Worm (Caenorhabditis elegans) whole organism, L2 larva: ENCODE measurements around the gene irld-7.
A peak's percentile ranks its signal among the peaks of the same experiment; 100 is the strongest.

Experiments
- blmp-1 ChIP-seq: sonication (generic microtip); optimal IDR thresholded peaks from 2 replicates; lab custom pipeline; 2017; ENCODE audit warnings: missing genetic modification characterization, mild to moderate bottlenecking, missing compliant biosample characterization, antibody characterized with exemption, moderate library complexity; ENCODE audit not compliant: insufficient read depth
- dmd-4 ChIP-seq: sonication (generic microtip); optimal IDR thresholded peaks from 2 replicates; lab custom pipeline; 2017; ENCODE audit warnings: missing biosample characterization, missing genetic modification characterization
- egl-27 ChIP-seq: sonication (generic microtip); optimal IDR thresholded peaks from 3 replicates; lab custom pipeline; 2017; ENCODE audit warnings: missing biosample characterization, missing genetic modification reagents, missing genetic modification characterization
- fos-1 ChIP-seq: fragments of 150-350 bp; optimal IDR thresholded peaks from 2 replicates; lab custom pipeline; 2014; ENCODE audit warnings: missing biosample characterization, missing genetic modification characterization
- lin-13 ChIP-seq: fragments of 150-350 bp; optimal IDR thresholded peaks from 2 replicates; lab custom pipeline; 2014; ENCODE audit warnings: missing biosample characterization, missing genetic modification reagents, missing genetic modification characterization
- lin-39 ChIP-seq: fragments of 150-350 bp; optimal IDR thresholded peaks from 2 replicates; lab custom pipeline; 2014; ENCODE audit warnings: missing biosample characterization, missing genetic modification reagents, missing genetic modification characterization
- lsy-2 ChIP-seq, 2 experiments: fragments of 150-350 bp in 1 of 2; sonication (generic microtip) in 1 of 2; optimal IDR thresholded peaks; 2 replicates each; lab custom pipeline; 2014 to 2017; ENCODE audit warnings: missing biosample characterization in 2 of 2, missing genetic modification characterization in 2 of 2
- mab-5 ChIP-seq: fragments of 150-350 bp; optimal IDR thresholded peaks from 2 replicates; lab custom pipeline; 2014; ENCODE audit warnings: missing biosample characterization, missing genetic modification characterization
- nhr-10 ChIP-seq: sonication (generic microtip); optimal IDR thresholded peaks from 2 replicates; lab custom pipeline; 2017; ENCODE audit warnings: missing biosample characterization, missing genetic modification characterization
- nhr-11 ChIP-seq: fragments of 150-350 bp; optimal IDR thresholded peaks from 2 replicates; lab custom pipeline; 2014; ENCODE audit warnings: missing biosample characterization, missing genetic modification characterization
- nhr-21 ChIP-seq: fragments of 150-350 bp; optimal IDR thresholded peaks from 2 replicates; lab custom pipeline; 2014; ENCODE audit warnings: missing biosample characterization, missing genetic modification characterization
- nhr-237 ChIP-seq: fragments of 150-350 bp; optimal IDR thresholded peaks from 2 replicates; lab custom pipeline; 2014; ENCODE audit warnings: missing biosample characterization, missing genetic modification characterization
- nhr-77 ChIP-seq: fragments of 150-350 bp; optimal IDR thresholded peaks from 2 replicates; lab custom pipeline; 2014; ENCODE audit warnings: missing biosample characterization, missing genetic modification characterization
- snpc-4 ChIP-seq: fragments of 150-350 bp; optimal IDR thresholded peaks from 2 replicates; lab custom pipeline; 2014; ENCODE audit warnings: missing biosample characterization, missing genetic modification characterization
- unc-62 ChIP-seq: fragments of 150-350 bp; optimal IDR thresholded peaks from 2 replicates; lab custom pipeline; 2014; ENCODE audit warnings: missing biosample characterization, missing genetic modification reagents, missing genetic modification characterization
- ztf-1 ChIP-seq: fragments of 200-800 bp; sonication (Bioruptor generic); conservative IDR thresholded peaks from 2 replicates; pipeline ENCODE4 v1.3.6; 2022; ENCODE audit warnings: missing genetic modification characterization, missing compliant biosample characterization

Gene irld-7

ce11 chrIV:6631704-6632272 lies 41.6 kb downstream of the irld-7 start, which contains the start of the genes cest-5.1 and C01B10.9 (continued):
- TF ChIP-seq snpc-4 (tag; lab: Kevin White, UChicago) (no peak), egl-27 (no peak), lsy-2 (tag; optimal IDR thresholded peaks at IDR 0.05; lab: Kevin White, UChicago) (peak; percentile 59 to 81), lin-13 (peak; percentile 69), lin-39 (tag; lab: Kevin White, UChicago) (no peak), nhr-10 (no peak), dmd-4 (tag; lab: Kevin White, UChicago) (no peak), ztf-1 (GFP tag; lab: Robert Waterston, UW) (no peak)

ce11 chrIV:6634789-6635188 lies 44.6 kb downstream of the irld-7 start, which contains the start of gene metl-13:
Gene metl-13 (plus strand): TSS chrIV:6635089.
- TF ChIP-seq lin-13 (no peak), blmp-1 (tag; lab: Kevin White, UChicago) (no peak), ztf-1 (GFP tag; lab: Robert Waterston, UW) (no peak), nhr-21 (tag; lab: Kevin White, UChicago) (no peak), mab-5 (tag; lab: Kevin White, UChicago) (no peak), nhr-11 (no peak)

DNA sequence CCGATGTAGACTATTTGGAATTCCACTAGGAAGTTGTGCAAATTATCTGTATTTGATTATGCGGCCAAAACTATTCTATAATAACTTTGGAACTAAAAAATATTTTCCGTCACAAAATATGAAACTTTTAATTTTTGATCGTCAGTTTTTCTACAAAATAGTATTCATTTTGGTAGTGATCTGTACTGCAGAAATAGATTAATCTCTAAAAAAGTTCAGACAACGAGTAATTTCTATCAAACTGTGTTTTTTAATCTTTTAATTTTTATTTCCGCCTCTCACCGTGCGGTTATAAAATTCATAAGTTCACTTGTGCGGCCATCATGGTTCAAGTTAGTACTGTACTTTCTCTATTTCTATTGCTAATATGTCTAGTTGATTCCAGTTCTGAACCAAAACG lies 48.1 kb downstream of the irld-7 start, which contains the start of gene C01B10.7:
C01B10.7 (plus strand) TSS at position 301 of the 400 bp plus-strand sequence.
- TF ChIP-seq snpc-4 (tag; lab: Kevin White, UChicago) (no peak), unc-62 (GFP tag; lab: Kevin White, UChicago) (no peak)

DNA sequence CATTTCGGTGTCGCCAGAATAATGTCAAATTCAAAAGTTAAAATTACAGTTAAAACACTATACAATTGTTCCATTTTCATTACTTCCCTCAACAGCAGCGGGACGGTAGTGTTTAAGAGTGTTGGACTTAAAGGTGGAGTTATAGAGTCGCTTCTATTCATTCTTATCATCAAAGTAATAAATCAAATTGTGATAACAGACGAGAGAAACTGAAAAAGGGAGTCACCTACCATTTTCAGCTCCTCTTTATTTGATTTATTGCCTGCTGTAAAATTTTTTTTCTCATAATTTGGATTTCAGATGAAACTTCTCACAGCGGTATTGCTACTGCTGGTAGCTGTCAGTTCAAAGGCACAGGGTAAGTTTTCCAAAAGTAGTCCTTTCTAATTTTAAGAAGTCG lies 49.7 kb downstream of the irld-7 start, which contains the start of gene C01B10.6:
C01B10.6 (plus strand) TSS at position 301 of the 400 bp plus-strand sequence.
- no peak for TF ChIP-seq unc-62 (GFP tag; lab: Kevin White, UChicago)
- TF ChIP-seq lin-39 (tag; lab: Kevin White, UChicago), result no peak
- no peak for TF ChIP-seq nhr-237 (tag; lab: Kevin White, UChicago)
- peak; percentile 4 for TF ChIP-seq fos-1 (tag; lab: Kevin White, UChicago)
- no peak for TF ChIP-seq nhr-77 (tag; lab: Kevin White, UChicago)
- TF ChIP-seq, all 48 proteins: peak for 1
